Fruit fly (Drosophila melanogaster): ENCODE data around the gene PQBP1.

Gene PQBP1

dm6 chr3R:25049742-25050517 lies 15.7 kb upstream of the PQBP1 start (continued):
- TF ChIP-seq abd-A (tag; optimal IDR thresholded peaks at IDR 0.05) (peak; percentile 80), CG11723 (GFP tag; optimal IDR thresholded peaks at IDR 0.05) (no peak), bab2 (GFP tag; optimal IDR thresholded peaks at IDR 0.05) (no peak), Lhr (GFP tag; optimal IDR thresholded peaks at IDR 0.05) (no peak), CG12219 (GFP tag; optimal IDR thresholded peaks at IDR 0.05) (peak; percentile 8), wdn (GFP tag; IDR thresholded peaks at IDR 0.05) (no peak), sob (GFP tag; IDR thresholded peaks at IDR 0.05) (no peak), NC2α (GFP tag; optimal IDR thresholded peaks at IDR 0.05) (no peak), oc (tag; optimal IDR thresholded peaks at IDR 0.05) (no peak), CG14441 (GFP tag; IDR thresholded peaks at IDR 0.05) (no peak), sqz (GFP tag; optimal IDR thresholded peaks at IDR 0.05) (peak; percentile 34), ewg (GFP tag; optimal IDR thresholded peaks at IDR 0.05) (no peak), CG18476 (GFP tag; optimal IDR thresholded peaks at IDR 0.05) (no peak), Trl (optimal IDR thresholded peaks at IDR 0.05) (peak; percentile 49 to 84), Trl (GFP tag; optimal IDR thresholded peaks at IDR 0.05) (peak; percentile 9), stc (GFP tag; IDR thresholded peaks at IDR 0.05) (no peak), Meics (GFP tag; optimal IDR thresholded peaks at IDR 0.05) (peak; percentile 42), dmrt11E (tag; optimal IDR thresholded peaks at IDR 0.05) (no peak), CG10321 (GFP tag; IDR thresholded peaks at IDR 0.05) (no peak), CG4707 (GFP tag; optimal IDR thresholded peaks at IDR 0.05) (no peak), CG14667 (GFP tag; IDR thresholded peaks at IDR 0.05) (no peak), CG2116 (GFP tag; optimal IDR thresholded peaks at IDR 0.05) (peak; percentile 63), Hey (tag; optimal IDR thresholded peaks at IDR 0.05) (no peak), slbo (GFP tag; IDR thresholded peaks at IDR 0.05) (no peak), CG17359 (tag; optimal IDR thresholded peaks at IDR 0.05) (peak; percentile 13), fru (optimal IDR thresholded peaks at IDR 0.05) (no peak), her (GFP tag; optimal IDR thresholded peaks at IDR 0.05) (peak; percentile 15), HLH4C (GFP tag; IDR thresholded peaks at IDR 0.05; ENCODE audit: partially characterized antibody) (no peak), da (GFP tag; optimal IDR thresholded peaks at IDR 0.05) (no peak), CG15601 (tag; optimal IDR thresholded peaks at IDR 0.05) (peak; percentile 24), CG4282 (GFP tag; optimal IDR thresholded peaks at IDR 0.05) (no peak), CG12104 (GFP tag; optimal IDR thresholded peaks at IDR 0.05) (no peak), CG13894 (tag; optimal IDR thresholded peaks at IDR 0.05) (peak; percentile 89), Nf-YB (GFP tag; optimal IDR thresholded peaks at IDR 0.05) (peak; percentile 85), Six4 (GFP tag; optimal IDR thresholded peaks at IDR 0.05) (no peak), CG43689 (GFP tag; IDR thresholded peaks at IDR 0.05) (no peak), Max (GFP tag; optimal IDR thresholded peaks at IDR 0.05) (no peak), Ets65A (GFP tag) (no peak), pzg (GFP tag; optimal IDR thresholded peaks at IDR 0.05) (peak; percentile 32), dan (GFP tag; IDR thresholded peaks at IDR 0.05) (no peak), CG9932 (GFP tag; IDR thresholded peaks at IDR 0.05) (no peak), CG11247 (GFP tag; IDR thresholded peaks at IDR 0.05) (no peak), CG1647 (GFP tag; optimal IDR thresholded peaks at IDR 0.05) (no peak), CG1792 (GFP tag; optimal IDR thresholded peaks at IDR 0.05) (no peak), jigr1 (GFP tag; IDR thresholded peaks at IDR 0.05) (no peak), TFAM (GFP tag; optimal IDR thresholded peaks at IDR 0.05) (no peak), sens-2 (GFP tag; IDR thresholded peaks at IDR 0.05) (no peak), CG32772 (GFP tag; IDR thresholded peaks at IDR 0.05) (no peak), dysf (GFP tag; IDR thresholded peaks at IDR 0.05) (no peak), CG15011 (GFP tag; optimal IDR thresholded peaks at IDR 0.05) (no peak), disco-r (GFP tag; optimal IDR thresholded peaks at IDR 0.05) (no peak), bbx (GFP tag; IDR thresholded peaks at IDR 0.05; ENCODE audit: partially characterized antibody) (no peak)

All from whole organism, embryonic.